Worm (Caenorhabditis elegans) whole organism, mixed stage, embryonic: ENCODE data around the gene glb-9.

Source experiments
- M03D4.4 ChIP-seq: sonication (generic microtip); optimal IDR thresholded peaks from 2 replicates; lab custom pipeline; 2017; ENCODE audit warnings: mild to moderate bottlenecking, missing genetic modification characterization, missing compliant biosample characterization
- bed-3 ChIP-seq: fragments of 200-800 bp; sonication (Bioruptor generic); optimal IDR thresholded peaks from 3 replicates; lab custom pipeline; 2018; ENCODE audit warnings: mild to moderate bottlenecking, missing genetic modification characterization, moderate library complexity, missing compliant biosample characterization
- blmp-1 ChIP-seq: fragments of 150-350 bp; optimal IDR thresholded peaks from 2 replicates; lab custom pipeline; 2014; ENCODE audit warnings: missing biosample characterization, missing genetic modification characterization
- ceh-39 ChIP-seq: fragments of 150-350 bp; optimal IDR thresholded peaks from 2 replicates; lab custom pipeline; 2014; ENCODE audit warnings: missing biosample characterization, missing genetic modification characterization
- ceh-43 ChIP-seq: fragments of 200-800 bp; sonication (Bioruptor generic); optimal IDR thresholded peaks from 2 replicates; lab custom pipeline; 2018; ENCODE audit warnings: mild to moderate bottlenecking, missing genetic modification characterization, moderate library complexity, missing compliant biosample characterization
- ceh-83 ChIP-seq: fragments of 200-800 bp; sonication (Bioruptor generic); optimal IDR thresholded peaks from 2 replicates; lab custom pipeline; 2018; ENCODE audit warnings: mild to moderate bottlenecking, missing genetic modification characterization, missing compliant biosample characterization
- ces-1 ChIP-seq: fragments of 150-350 bp; optimal IDR thresholded peaks from 2 replicates; lab custom pipeline; 2014; ENCODE audit warnings: missing biosample characterization, missing genetic modification reagents, missing genetic modification characterization
- cnd-1 ChIP-seq: fragments of 200-800 bp; sonication (Bioruptor generic); optimal IDR thresholded peaks from 2 replicates; lab custom pipeline; 2018; ENCODE audit warnings: mild to moderate bottlenecking, missing genetic modification characterization, missing compliant biosample characterization
- drap-1 ChIP-seq: fragments of 200-800 bp; sonication (Bioruptor generic); optimal IDR thresholded peaks from 3 replicates; lab custom pipeline; 2018; ENCODE audit warnings: mild to moderate bottlenecking, missing genetic modification characterization, missing compliant biosample characterization
- elt-1 ChIP-seq: sonication (generic microtip); optimal IDR thresholded peaks from 2 replicates; lab custom pipeline; 2017; ENCODE audit warnings: missing genetic modification characterization, mild to moderate bottlenecking, missing compliant biosample characterization, antibody characterized with exemption, moderate library complexity, borderline replicate concordance; ENCODE audit not compliant: insufficient read depth
- elt-3 ChIP-seq: fragments of 150-350 bp; optimal IDR thresholded peaks from 2 replicates; lab custom pipeline; 2014; ENCODE audit warnings: missing biosample characterization, missing genetic modification characterization
- flh-1 ChIP-seq: fragments of 200-800 bp; sonication (Bioruptor generic); optimal IDR thresholded peaks from 2 replicates; lab custom pipeline; 2018; ENCODE audit warnings: mild to moderate bottlenecking, missing genetic modification characterization, moderate library complexity, missing compliant biosample characterization
- ham-2 ChIP-seq: fragments of 200-800 bp; sonication (Bioruptor generic); optimal IDR thresholded peaks from 2 replicates; lab custom pipeline; 2018; ENCODE audit warnings: mild to moderate bottlenecking, missing genetic modification characterization, missing compliant biosample characterization
- hlh-1 ChIP-seq: fragments of 150-350 bp; optimal IDR thresholded peaks from 2 replicates; lab custom pipeline; 2014; ENCODE audit warnings: missing biosample characterization, missing genetic modification reagents, missing genetic modification characterization
- lin-32 ChIP-seq: fragments of 200-800 bp; sonication (Bioruptor generic); optimal IDR thresholded peaks from 2 replicates; lab custom pipeline; 2018; ENCODE audit warnings: mild to moderate bottlenecking, missing genetic modification characterization, missing compliant biosample characterization
- lsy-2 ChIP-seq: fragments of 150-350 bp; optimal IDR thresholded peaks from 2 replicates; lab custom pipeline; 2014; ENCODE audit warnings: missing biosample characterization, missing genetic modification characterization
- mab-5 ChIP-seq: fragments of 150-350 bp; optimal IDR thresholded peaks from 2 replicates; lab custom pipeline; 2014; ENCODE audit warnings: missing biosample characterization, missing genetic modification characterization
- mep-1 ChIP-seq: fragments of 150-350 bp; optimal IDR thresholded peaks from 2 replicates; lab custom pipeline; 2017; ENCODE audit warnings: missing biosample characterization, missing genetic modification reagents, missing genetic modification characterization, inconsistent platforms
- nhr-12 ChIP-seq: fragments of 150-350 bp; optimal IDR thresholded peaks from 2 replicates; lab custom pipeline; 2014; ENCODE audit warnings: missing biosample characterization, missing genetic modification characterization
- nhr-2 ChIP-seq: fragments of 150-350 bp; optimal IDR thresholded peaks from 2 replicates; lab custom pipeline; 2014; ENCODE audit warnings: missing biosample characterization, missing genetic modification characterization
- nhr-237 ChIP-seq: fragments of 150-350 bp; optimal IDR thresholded peaks from 2 replicates; lab custom pipeline; 2014; ENCODE audit warnings: missing biosample characterization, missing genetic modification characterization
- nhr-28 ChIP-seq: fragments of 150-350 bp; optimal IDR thresholded peaks from 2 replicates; lab custom pipeline; 2014; ENCODE audit warnings: missing biosample characterization, missing genetic modification characterization
- nhr-76 ChIP-seq: sonication (generic microtip); optimal IDR thresholded peaks from 2 replicates; lab custom pipeline; 2017; ENCODE audit warnings: missing biosample characterization, missing genetic modification characterization
- pha-4 ChIP-seq: fragments of 150-350 bp; optimal IDR thresholded peaks from 2 replicates; lab custom pipeline; 2018; ENCODE audit warnings: missing biosample characterization, missing genetic modification reagents, missing genetic modification characterization
- sem-2 ChIP-seq: fragments of 200-800 bp; sonication (Bioruptor generic); optimal IDR thresholded peaks from 2 replicates; lab custom pipeline; 2018; ENCODE audit warnings: mild to moderate bottlenecking, missing genetic modification characterization, missing compliant biosample characterization
- snpc-4 ChIP-seq: fragments of 150-350 bp; optimal IDR thresholded peaks from 2 replicates; lab custom pipeline; 2014; ENCODE audit warnings: missing biosample characterization, missing genetic modification characterization
- tbx-8 ChIP-seq: fragments of 200-800 bp; sonication (Bioruptor generic); optimal IDR thresholded peaks from 2 replicates; lab custom pipeline; 2018; ENCODE audit warnings: mild to moderate bottlenecking, missing genetic modification characterization, moderate library complexity, missing compliant biosample characterization
- unc-120 ChIP-seq: sonication (generic microtip); optimal IDR thresholded peaks from 2 replicates; lab custom pipeline; 2017; ENCODE audit warnings: missing genetic modification characterization, missing compliant biosample characterization; ENCODE audit not compliant: poor library complexity, severe bottlenecking
- unc-39 ChIP-seq: fragments of 150-350 bp; optimal IDR thresholded peaks from 2 replicates; lab custom pipeline; 2014; ENCODE audit warnings: missing biosample characterization, missing genetic modification characterization
- unc-62 ChIP-seq: fragments of 150-350 bp; optimal IDR thresholded peaks from 2 replicates; lab custom pipeline; 2014; ENCODE audit warnings: missing biosample characterization, missing genetic modification reagents, missing genetic modification characterization
- zip-8 ChIP-seq: fragments of 150-350 bp; optimal IDR thresholded peaks from 2 replicates; lab custom pipeline; 2014; ENCODE audit warnings: missing biosample characterization, missing genetic modification characterization
- ztf-11 ChIP-seq: fragments of 150-350 bp; optimal IDR thresholded peaks from 2 replicates; lab custom pipeline; 2014; ENCODE audit warnings: missing biosample characterization, missing genetic modification characterization

The glb-9 gene

DNA sequence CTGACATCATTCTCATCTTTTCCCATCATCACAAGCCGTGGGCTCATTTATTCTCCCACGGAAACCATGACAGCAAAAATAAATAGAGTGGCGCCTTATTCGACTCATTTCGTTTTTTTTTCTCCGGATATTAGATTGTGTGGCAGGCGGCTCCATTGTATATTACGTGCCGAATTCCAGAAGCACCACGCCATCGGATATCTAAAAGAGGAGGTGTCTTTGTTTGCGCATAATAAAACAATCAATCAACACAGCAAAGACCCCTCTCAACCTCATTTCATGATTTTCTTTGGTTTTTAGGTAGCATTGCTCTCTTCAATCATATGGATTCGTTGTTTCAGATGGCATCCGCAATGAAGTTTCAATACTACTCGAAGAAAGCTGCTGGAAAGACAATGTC lies 29.9 kb upstream of the glb-9 start, which contains the start of gene tph-1:
Gene tph-1 (plus strand): TSS at position 301 of the 400 bp plus-strand sequence.
- no peak for TF ChIP-seq elt-3 (tag; lab: Kevin White, UChicago)

DNA sequence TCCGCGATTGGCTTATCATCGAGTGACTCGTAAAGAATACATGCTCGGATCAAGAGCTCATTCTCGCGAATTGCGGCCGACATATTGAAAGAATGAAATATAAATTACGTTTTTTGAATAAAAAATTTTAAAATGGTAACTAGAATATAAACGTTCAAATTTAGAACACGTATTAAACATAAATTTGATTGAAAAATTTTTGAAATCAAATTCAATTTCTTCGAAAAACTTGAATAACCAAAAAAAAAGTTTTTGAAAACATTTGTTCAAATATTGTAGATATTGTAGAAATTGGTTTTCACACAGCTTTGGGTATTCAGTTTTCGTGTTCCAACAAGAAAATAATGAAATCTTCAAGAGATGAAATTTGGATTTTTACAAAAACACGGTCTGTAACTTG lies 28.9 kb upstream of the glb-9 start, which contains the start of gene fbxa-224:
Gene fbxa-224 (minus strand): TSS at position 101 of the 400 bp plus-strand sequence.
- no peak for TF ChIP-seq nhr-76 (tag; lab: Kevin White, UChicago)
- TF ChIP-seq lsy-2 (tag; lab: Kevin White, UChicago), result no peak
- TF ChIP-seq snpc-4 (tag; lab: Kevin White, UChicago), result no peak
- TF ChIP-seq mep-1, result no peak
- TF ChIP-seq unc-120 (tag; lab: Kevin White, UChicago), result no peak
- no peak for TF ChIP-seq ceh-39 (tag; lab: Kevin White, UChicago)
- TF ChIP-seq nhr-2, result no peak
- TF ChIP-seq nhr-237, result no peak
- TF ChIP-seq nhr-28 (tag; lab: Kevin White, UChicago), result no peak
- TF ChIP-seq tbx-8 (GFP tag; lab: Kevin White, UChicago), result no peak
- no peak for TF ChIP-seq M03D4.4
- no peak for TF ChIP-seq elt-3 (tag; lab: Kevin White, UChicago)
- TF ChIP-seq, all 35 proteins: peak for 0

DNA sequence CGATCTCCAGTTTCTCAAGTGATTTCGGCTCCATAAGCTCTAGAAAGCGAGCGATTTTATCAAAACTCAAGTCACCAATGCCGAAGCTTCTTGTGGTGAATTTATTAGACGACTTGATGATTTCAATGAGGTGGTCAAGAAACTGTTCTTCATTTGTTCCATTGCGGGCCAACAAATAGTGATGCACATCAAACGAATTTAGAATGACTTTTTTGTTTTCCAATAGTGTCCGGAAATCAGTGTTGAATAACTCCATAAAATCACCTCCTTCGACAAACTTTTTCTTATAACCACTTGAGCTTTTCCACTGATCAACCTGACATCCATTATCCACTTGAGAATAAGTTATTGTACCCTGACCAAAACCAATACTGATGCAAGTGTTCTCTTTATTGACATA lies 28.1 kb upstream of the glb-9 start:
- TF ChIP-seq nhr-12 (tag; lab: Kevin White, UChicago) (no peak), mab-5 (no peak), elt-1 (no peak), nhr-76 (tag; lab: Kevin White, UChicago) (no peak), unc-39 (no peak), ceh-83 (GFP tag; lab: Kevin White, UChicago) (no peak), elt-3 (tag; lab: Kevin White, UChicago) (no peak), hlh-1 (tag; lab: Kevin White, UChicago) (no peak), bed-3 (GFP tag; lab: Kevin White, UChicago) (no peak), cnd-1 (tag; lab: Kevin White, UChicago) (no peak), unc-120 (tag; lab: Kevin White, UChicago) (no peak), zip-8 (no peak), ztf-11 (tag; lab: Kevin White, UChicago) (no peak), M03D4.4 (no peak), ceh-43 (GFP tag; lab: Kevin White, UChicago) (no peak), pha-4 (tag; lab: Kevin White, UChicago) (no peak)
- TF ChIP-seq, all 35 proteins: peak for 0

ce11 chrII:7545364-7545763 lies 26.2 kb upstream of the glb-9 start:
- TF ChIP-seq lin-32 (GFP tag; lab: Kevin White, UChicago) (no peak), mab-5 (no peak), pha-4 (tag; lab: Kevin White, UChicago) (no peak), elt-3 (tag; lab: Kevin White, UChicago) (no peak), unc-120 (tag; lab: Kevin White, UChicago) (no peak), unc-39 (no peak), ces-1 (GFP tag; lab: Kevin White, UChicago) (no peak), lsy-2 (tag; lab: Kevin White, UChicago) (no peak), sem-2 (GFP tag; lab: Kevin White, UChicago) (no peak), ceh-39 (tag; lab: Kevin White, UChicago) (no peak), bed-3 (GFP tag; lab: Kevin White, UChicago) (no peak), ham-2 (no peak), cnd-1 (tag; lab: Kevin White, UChicago) (no peak), mep-1 (no peak), flh-1 (GFP tag; lab: Kevin White, UChicago) (no peak), snpc-4 (tag; lab: Kevin White, UChicago) (no peak), nhr-28 (tag; lab: Kevin White, UChicago) (no peak), unc-62 (GFP tag; lab: Kevin White, UChicago) (no peak), blmp-1 (no peak), ceh-43 (GFP tag; lab: Kevin White, UChicago) (no peak)

DNA sequence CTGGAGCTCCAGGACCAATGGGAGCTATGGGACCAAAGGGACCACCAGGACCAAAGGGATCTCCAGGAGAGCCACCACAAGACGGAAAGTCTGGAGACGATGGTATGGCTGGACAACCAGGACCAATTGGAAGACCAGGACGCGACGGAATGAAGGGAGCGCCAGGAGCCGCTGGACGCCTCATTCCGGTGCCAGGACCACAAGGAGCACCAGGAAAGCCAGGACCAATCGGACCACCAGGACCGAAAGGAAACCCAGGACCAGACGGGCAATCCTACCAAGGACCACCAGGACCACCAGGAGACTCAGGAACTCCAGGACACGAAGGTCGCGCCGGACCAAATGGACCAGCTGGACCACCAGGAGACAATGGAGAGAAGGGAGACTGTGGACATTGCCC lies 25.7 kb upstream of the glb-9 start:
- TF ChIP-seq nhr-28 (tag; lab: Kevin White, UChicago) (no peak), pha-4 (tag; lab: Kevin White, UChicago) (no peak), drap-1 (GFP tag; lab: Kevin White, UChicago) (no peak), cnd-1 (tag; lab: Kevin White, UChicago) (no peak), ceh-43 (GFP tag; lab: Kevin White, UChicago) (no peak), ham-2 (no peak), blmp-1 (no peak)
- TF ChIP-seq, all 35 proteins: peak for 0
